Worm (Caenorhabditis elegans) whole organism, L1 larva: Measurements from ENCODE around the gene arle-14.

Experiments used
- F16B12.6 ChIP-seq: fragments of 150-350 bp; optimal IDR thresholded peaks from 2 replicates; lab custom pipeline; 2014; ENCODE audit warnings: missing biosample characterization, missing genetic modification characterization
- aha-1 ChIP-seq: fragments of 150-350 bp; optimal IDR thresholded peaks from 2 replicates; lab custom pipeline; 2014; ENCODE audit warnings: missing biosample characterization, missing genetic modification characterization
- blmp-1 ChIP-seq: fragments of 150-350 bp; optimal IDR thresholded peaks from 2 replicates; lab custom pipeline; 2014; ENCODE audit warnings: missing biosample characterization, missing genetic modification characterization
- ceh-90 ChIP-seq: sonication (generic microtip); optimal IDR thresholded peaks from 2 replicates; lab custom pipeline; 2016; ENCODE audit warnings: missing genetic modification characterization, missing compliant biosample characterization
- ces-1 ChIP-seq: fragments of 150-350 bp; optimal IDR thresholded peaks from 2 replicates; lab custom pipeline; 2014; ENCODE audit warnings: missing biosample characterization, missing genetic modification reagents, missing genetic modification characterization
- dpl-1 ChIP-seq, 3 experiments: fragments of 150-350 bp in 2 of 3; sonication (generic microtip) in 1 of 3; optimal IDR thresholded peaks; 2 replicates each; lab custom pipeline; 2014 to 2017; ENCODE audit warnings: missing biosample characterization in 3 of 3, missing genetic modification characterization in 3 of 3, missing genetic modification reagents in 3 of 3
- efl-1 ChIP-seq, 4 experiments: fragments of 150-350 bp; optimal IDR thresholded peaks in 3 of 4; peaks in 1 of 4; 1 replicate in 1 of 4; 2 replicates in 3 of 4; lab custom pipeline; 2014; ENCODE audit warnings: missing biosample characterization in 2 of 4, missing genetic modification characterization in 2 of 4, missing genetic modification reagents in 2 of 4
- egl-13 ChIP-seq: sonication (generic microtip); optimal IDR thresholded peaks from 2 replicates; lab custom pipeline; 2016; ENCODE audit warnings: missing genotype, missing genetic modification reagents, missing genetic modification characterization, missing compliant biosample characterization
- egl-27 ChIP-seq, 2 experiments: fragments of 150-350 bp in 1 of 2; sonication (generic microtip); optimal IDR thresholded peaks; 3 replicates each; lab custom pipeline; 2017 to 2018; ENCODE audit warnings: missing biosample characterization in 2 of 2, missing genetic modification characterization in 2 of 2, missing genetic modification reagents in 2 of 2
- elt-2 ChIP-seq: sonication (generic microtip); optimal IDR thresholded peaks from 2 replicates; lab custom pipeline; 2016; ENCODE audit warnings: missing genetic modification characterization, mild to moderate bottlenecking, inconsistent platforms, missing compliant biosample characterization, missing genetic modification reagents
- elt-3 ChIP-seq, 6 experiments: fragments of 150-350 bp in 1 of 6; sonication (generic microtip); optimal IDR thresholded peaks; 2 replicates each; lab custom pipeline; 2017 to 2018; ENCODE audit warnings: missing biosample characterization in 6 of 6, missing genetic modification characterization in 6 of 6, inconsistent platforms in 1 of 6
- fkh-10 ChIP-seq: sonication (generic microtip); optimal IDR thresholded peaks from 2 replicates; lab custom pipeline; 2017; ENCODE audit warnings: missing biosample characterization, missing genetic modification reagents, missing genetic modification characterization
- fkh-4 ChIP-seq: sonication (generic microtip); optimal IDR thresholded peaks from 2 replicates; lab custom pipeline; 2016; ENCODE audit warnings: missing compliant biosample characterization, missing genetic modification characterization, borderline replicate concordance
- fos-1 ChIP-seq: fragments of 150-350 bp; optimal IDR thresholded peaks from 2 replicates; lab custom pipeline; 2014; ENCODE audit warnings: missing biosample characterization, missing genetic modification characterization
- hlh-4 ChIP-seq: sonication (generic microtip); optimal IDR thresholded peaks from 2 replicates; lab custom pipeline; 2016; ENCODE audit warnings: mild to moderate bottlenecking, missing genetic modification characterization, missing compliant biosample characterization
- irx-1 ChIP-seq: sonication (generic microtip); optimal IDR thresholded peaks from 2 replicates; lab custom pipeline; 2016; ENCODE audit warnings: missing genetic modification characterization, missing compliant biosample characterization
- isw-1 ChIP-seq: fragments of 200-800 bp; sonication (Bioruptor generic); IDR thresholded peaks from 2 replicates; pipeline ENCODE4 v1.3.6; 2022; ENCODE audit warnings: missing genetic modification characterization, missing compliant biosample characterization
- lin-14 ChIP-seq: fragments of 200-800 bp; sonication (Bioruptor generic); optimal IDR thresholded peaks from 2 replicates; lab custom pipeline; 2018; ENCODE audit warnings: mild to moderate bottlenecking, missing genetic modification characterization, moderate library complexity, missing compliant biosample characterization
- lin-35 ChIP-seq, 2 experiments: fragments of 150-350 bp; optimal IDR thresholded peaks; 2 replicates each; lab custom pipeline; 2014; ENCODE audit warnings: missing biosample characterization in 2 of 2, missing genetic modification characterization in 2 of 2, missing genetic modification reagents in 2 of 2
- mab-9 ChIP-seq: fragments of 200-800 bp; sonication (Bioruptor generic); IDR thresholded peaks from 2 replicates; pipeline ENCODE4 v1.3.6; 2022; ENCODE audit warnings: missing genetic modification reagents, missing genetic modification characterization, missing compliant biosample characterization
- mdl-1 ChIP-seq, 2 experiments: fragments of 150-350 bp; optimal IDR thresholded peaks; 2 replicates each; lab custom pipeline; 2014 to 2017; ENCODE audit warnings: missing biosample characterization in 2 of 2, missing genetic modification characterization in 2 of 2, inconsistent platforms in 1 of 2
- mep-1 ChIP-seq: fragments of 150-350 bp; optimal IDR thresholded peaks from 2 replicates; lab custom pipeline; 2014; ENCODE audit warnings: missing biosample characterization, missing genetic modification characterization
- nhr-47 ChIP-seq: sonication (generic microtip); optimal IDR thresholded peaks from 2 replicates; lab custom pipeline; 2016; ENCODE audit warnings: mild to moderate bottlenecking, missing genetic modification characterization, moderate library complexity, missing compliant biosample characterization
- nhr-71 ChIP-seq: sonication (generic microtip); optimal IDR thresholded peaks from 2 replicates; lab custom pipeline; 2016; ENCODE audit warnings: mild to moderate bottlenecking, missing genetic modification characterization, moderate library complexity, missing compliant biosample characterization
- nhr-77 ChIP-seq: fragments of 150-350 bp; optimal IDR thresholded peaks from 2 replicates; lab custom pipeline; 2014; ENCODE audit warnings: missing biosample characterization, missing genetic modification characterization
- nhr-84 ChIP-seq: sonication (generic microtip); optimal IDR thresholded peaks from 2 replicates; lab custom pipeline; 2017; ENCODE audit warnings: missing biosample characterization, missing genetic modification characterization
- nhr-90 ChIP-seq: sonication (generic microtip); optimal IDR thresholded peaks from 2 replicates; lab custom pipeline; 2016; ENCODE audit warnings: mild to moderate bottlenecking, missing genetic modification characterization, missing compliant biosample characterization; ENCODE audit not compliant: poor library complexity
- pag-3 ChIP-seq: sonication (generic microtip); optimal IDR thresholded peaks from 2 replicates; lab custom pipeline; 2017; ENCODE audit warnings: missing genetic modification characterization, mild to moderate bottlenecking, missing compliant biosample characterization, antibody characterized with exemption, borderline replicate concordance; ENCODE audit not compliant: insufficient read depth
- pax-3 ChIP-seq: fragments of 200-800 bp; sonication (Bioruptor generic); optimal IDR thresholded peaks from 2 replicates; lab custom pipeline; 2018; ENCODE audit warnings: mild to moderate bottlenecking, missing genetic modification characterization, moderate library complexity, missing compliant biosample characterization
- rnt-1 ChIP-seq: sonication (generic microtip); optimal IDR thresholded peaks from 2 replicates; lab custom pipeline; 2016; ENCODE audit warnings: mild to moderate bottlenecking, missing genetic modification characterization, moderate library complexity, missing compliant biosample characterization
- snu-23 ChIP-seq: sonication (generic microtip); optimal IDR thresholded peaks from 2 replicates; lab custom pipeline; 2016; ENCODE audit warnings: missing genetic modification characterization, missing compliant biosample characterization
- sup-37 ChIP-seq: fragments of 200-800 bp; sonication (Bioruptor generic); optimal IDR thresholded peaks from 2 replicates; lab custom pipeline; 2018; ENCODE audit warnings: mild to moderate bottlenecking, missing genetic modification characterization, missing compliant biosample characterization
- swsn-7 ChIP-seq: sonication (generic microtip); optimal IDR thresholded peaks from 2 replicates; lab custom pipeline; 2016; ENCODE audit warnings: missing genetic modification characterization, missing compliant biosample characterization
- unc-30 ChIP-seq: sonication (generic microtip); optimal IDR thresholded peaks from 2 replicates; lab custom pipeline; 2017; ENCODE audit warnings: missing biosample characterization, missing genetic modification characterization
- unc-62 ChIP-seq: fragments of 150-350 bp; optimal IDR thresholded peaks from 2 replicates; lab custom pipeline; 2014; ENCODE audit warnings: missing biosample characterization, missing genetic modification reagents, missing genetic modification characterization
- unc-86 ChIP-seq: sonication (generic microtip); optimal IDR thresholded peaks from 2 replicates; lab custom pipeline; 2016; ENCODE audit warnings: missing genetic modification characterization, missing compliant biosample characterization
- zip-4 ChIP-seq: fragments of 200-800 bp; sonication (Bioruptor generic); optimal IDR thresholded peaks from 2 replicates; lab custom pipeline; 2018; ENCODE audit warnings: mild to moderate bottlenecking, missing genetic modification characterization, moderate library complexity, missing compliant biosample characterization
- ztf-4 ChIP-seq: fragments of 150-350 bp; optimal IDR thresholded peaks from 2 replicates; lab custom pipeline; 2014; ENCODE audit warnings: missing biosample characterization, missing genetic modification characterization

arle-14 gene

ce11 chrIII:5656941-5657340, 35.8 kb upstream of the arle-14 start, which contains the start of gene sdz-21:
TSS of gene sdz-21 (minus strand) at chrIII:5657041.
- no peak for TF ChIP-seq swsn-7 (tag; lab: Kevin White, UChicago)
- no peak for TF ChIP-seq efl-1 (optimal IDR thresholded peaks at IDR 0.05; lab: Kevin White, UChicago)
- TF ChIP-seq efl-1 (GFP tag; optimal IDR thresholded peaks at IDR 0.05 in 1 of 2; lab: Kevin White, UChicago), result peak in 1 of 2 experiments; percentile 8

ce11 chrIII:5660976-5661375, 31.7 kb upstream of the arle-14 start, which contains the start of gene F54E7.6:
TSS of gene F54E7.6 (minus strand) at chrIII:5661085.
- TF ChIP-seq fkh-10 (GFP tag; lab: Kevin White, UChicago), result no peak
- no peak for TF ChIP-seq lin-14 (GFP tag; lab: Kevin White, UChicago)
- TF ChIP-seq blmp-1 (tag; lab: Kevin White, UChicago), result peak; percentile 25
- TF ChIP-seq unc-62 (GFP tag; lab: Kevin White, UChicago), result no peak
- TF ChIP-seq F16B12.6 (tag; lab: Kevin White, UChicago), result no peak
- TF ChIP-seq fos-1 (tag; lab: Kevin White, UChicago), result no peak
- TF ChIP-seq dpl-1 (GFP tag; optimal IDR thresholded peaks at IDR 0.05; lab: Kevin White, UChicago), result no peak
- no peak for TF ChIP-seq ces-1 (GFP tag; lab: Kevin White, UChicago)

- TF ChIP-seq mep-1 (tag; lab: Kevin White, UChicago) (no peak), aha-1 (tag; lab: Kevin White, UChicago) (no peak), hlh-4 (tag; lab: Kevin White, UChicago) (no peak), nhr-84 (no peak), fos-1 (tag; lab: Kevin White, UChicago) (no peak), sup-37 (GFP tag; lab: Kevin White, UChicago) (no peak), unc-30 (tag; lab: Kevin White, UChicago) (no peak), mab-9 (GFP tag; lab: Robert Waterston, UW) (no peak), mdl-1 (tag; optimal IDR thresholded peaks at IDR 0.05; lab: Kevin White, UChicago) (no peak), nhr-77 (tag; lab: Kevin White, UChicago) (no peak), dpl-1 (GFP tag; optimal IDR thresholded peaks at IDR 0.05; lab: Kevin White, UChicago) (no peak), isw-1 (no peak), egl-27 (tag; optimal IDR thresholded peaks at IDR 0.05; lab: Kevin White, UChicago) (no peak), rnt-1 (tag; lab: Kevin White, UChicago) (no peak), fkh-4 (tag; lab: Kevin White, UChicago) (no peak)
These were observed 29.2 kb upstream of the arle-14 start for ce11 chrIII:5663521-5663920.

- no peak for TF ChIP-seq unc-86
- no peak for TF ChIP-seq efl-1 (optimal IDR thresholded peaks at IDR 0.05; lab: Kevin White, UChicago)
- TF ChIP-seq efl-1 (GFP tag; optimal IDR thresholded peaks at IDR 0.05 in 1 of 2; lab: Kevin White, UChicago), result no peak
- no peak for TF ChIP-seq ceh-90
- TF ChIP-seq lin-14 (GFP tag; lab: Kevin White, UChicago), result no peak
- TF ChIP-seq nhr-47 (tag; lab: Kevin White, UChicago), result no peak
- no peak for TF ChIP-seq F16B12.6 (tag; lab: Kevin White, UChicago)
These were observed 28.8 kb upstream of the arle-14 start, which contains the start of gene par-3 for ce11 chrIII:5663933-5664332. TSS of gene par-3 (plus strand) at chrIII:5664233.

ce11 chrIII:5665278-5665677, 27.4 kb upstream of the arle-14 start:
- TF ChIP-seq fkh-10 (GFP tag; lab: Kevin White, UChicago) (no peak), snu-23 (GFP tag; lab: Kevin White, UChicago) (no peak), blmp-1 (tag; lab: Kevin White, UChicago) (peak; percentile 94), lin-14 (GFP tag; lab: Kevin White, UChicago) (peak; percentile 53), lin-35 (GFP tag; optimal IDR thresholded peaks at IDR 0.05; lab: Kevin White, UChicago) (peak in 1 of 2 experiments; percentile 22), efl-1 (optimal IDR thresholded peaks at IDR 0.05; lab: Kevin White, UChicago) (no peak), efl-1 (GFP tag; optimal IDR thresholded peaks at IDR 0.05 in 1 of 2; lab: Kevin White, UChicago) (peak in 1 of 2 experiments; percentile 93)

ce11 chrIII:5665710-5666109, 27.0 kb upstream of the arle-14 start:
- TF ChIP-seq lin-14 (GFP tag; lab: Kevin White, UChicago) (peak; percentile 23), irx-1 (tag; lab: Kevin White, UChicago) (no peak), mdl-1 (tag; optimal IDR thresholded peaks at IDR 0.05; lab: Kevin White, UChicago) (no peak), elt-3 (tag; optimal IDR thresholded peaks at IDR 0.05; lab: Kevin White, UChicago) (no peak), pax-3 (tag; lab: Kevin White, UChicago) (no peak), ztf-4 (no peak), blmp-1 (tag; lab: Kevin White, UChicago) (peak; percentile 48), nhr-71 (tag; lab: Kevin White, UChicago) (no peak), unc-30 (tag; lab: Kevin White, UChicago) (no peak), egl-13 (tag; lab: Kevin White, UChicago) (no peak), pag-3 (tag; lab: Kevin White, UChicago) (no peak), zip-4 (GFP tag; lab: Kevin White, UChicago) (no peak), elt-2 (tag; lab: Kevin White, UChicago) (no peak), fkh-4 (tag; lab: Kevin White, UChicago) (no peak), nhr-90 (tag; lab: Kevin White, UChicago) (no peak)
